Worm (Caenorhabditis elegans): ENCODE data around the gene Y39A1A.22.

The Y39A1A.22 gene

DNA sequence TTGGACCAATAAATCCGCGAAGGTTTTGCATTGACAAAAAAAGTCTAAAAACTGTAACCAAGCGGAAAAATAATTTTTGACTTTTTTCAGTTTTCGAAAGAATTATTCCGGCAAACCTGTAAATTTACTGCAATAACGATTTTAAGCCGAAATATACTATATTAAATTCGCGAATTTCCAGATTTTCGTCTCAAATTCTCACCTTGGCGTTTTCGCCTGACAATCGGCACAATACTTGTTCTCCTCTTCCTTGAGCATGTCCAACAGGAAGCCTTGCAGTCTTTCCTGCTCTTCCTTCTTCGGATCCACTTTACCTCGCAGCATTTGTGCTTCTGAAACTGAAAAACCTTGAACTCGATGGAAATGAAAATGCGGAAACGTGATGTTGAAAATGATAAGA lies 32.6 kb upstream of the Y39A1A.22 start, which contains the start of gene smap-1:
smap-1 (minus strand) TSS at position 338 of the 400 bp plus-strand sequence.
- TF ChIP-seq klf-2 (GFP tag; conservative IDR thresholded peaks at IDR 0.05) (no peak), med-1 (GFP tag; optimal IDR thresholded peaks at IDR 0.05; ENCODE audit: insufficient read depth) (no peak), ztf-29 (GFP tag; IDR thresholded peaks at IDR 0.05) (no peak), cog-1 (tag; optimal IDR thresholded peaks at IDR 0.05) (no peak), ref-1 (GFP tag; conservative IDR thresholded peaks at IDR 0.05) (no peak), flt-1 (GFP tag; IDR thresholded peaks at IDR 0.05) (no peak)

ce11 chrIII:10738081-10738480 lies 31.3 kb upstream of the Y39A1A.22 start:
- TF ChIP-seq med-1 (GFP tag; optimal IDR thresholded peaks at IDR 0.05; ENCODE audit: insufficient read depth) (no peak), tab-1 (GFP tag; IDR thresholded peaks at IDR 0.05) (no peak), flt-1 (GFP tag; IDR thresholded peaks at IDR 0.05) (no peak), ztf-23 (GFP tag; IDR thresholded peaks at IDR 0.05) (no peak), cog-1 (tag; optimal IDR thresholded peaks at IDR 0.05) (no peak), ref-1 (GFP tag; conservative IDR thresholded peaks at IDR 0.05) (no peak), klf-2 (GFP tag; conservative IDR thresholded peaks at IDR 0.05) (no peak), ztf-29 (GFP tag; IDR thresholded peaks at IDR 0.05) (no peak), T22C8.4 (GFP tag; IDR thresholded peaks at IDR 0.05) (no peak)

DNA sequence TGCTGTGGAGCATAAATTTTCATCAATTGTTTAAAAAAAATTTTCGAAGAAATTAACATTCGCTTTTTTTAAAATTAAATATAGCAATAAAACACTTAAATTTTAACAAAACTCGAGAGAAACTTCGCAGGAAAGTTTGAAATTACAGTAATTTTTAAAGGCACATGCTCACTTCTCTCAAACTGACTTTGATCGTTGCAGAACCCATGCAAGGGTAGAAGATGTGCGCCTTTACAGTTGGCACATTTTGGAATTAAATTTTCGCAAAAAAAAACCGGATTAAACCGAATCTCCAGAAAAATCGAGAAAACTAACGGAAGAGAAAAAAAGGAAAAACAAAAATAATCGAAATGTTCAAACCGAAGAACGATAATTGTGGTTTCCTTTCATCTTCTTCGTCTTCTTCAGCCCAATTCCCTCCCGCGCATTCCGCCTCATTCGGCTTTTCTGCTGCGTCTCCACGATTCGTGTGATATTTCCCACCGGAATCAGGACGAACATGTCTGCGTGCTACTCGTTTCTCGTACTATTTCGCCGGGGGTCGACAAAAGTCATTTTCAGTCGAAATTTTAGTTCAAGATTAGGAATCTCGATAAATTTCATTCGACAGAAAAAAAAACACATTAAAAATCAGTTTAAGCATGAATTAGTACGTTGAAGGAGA lies 29.6 kb upstream of the Y39A1A.22 start:
- TF ChIP-seq klf-2 (GFP tag; conservative IDR thresholded peaks at IDR 0.05): no peak
- no peak for TF ChIP-seq med-1 (GFP tag; optimal IDR thresholded peaks at IDR 0.05; ENCODE audit: insufficient read depth)
- TF ChIP-seq flt-1 (GFP tag; IDR thresholded peaks at IDR 0.05): no peak
- TF ChIP-seq cog-1 (tag; optimal IDR thresholded peaks at IDR 0.05): no peak
- TF ChIP-seq ztf-29 (GFP tag; IDR thresholded peaks at IDR 0.05): no peak

DNA sequence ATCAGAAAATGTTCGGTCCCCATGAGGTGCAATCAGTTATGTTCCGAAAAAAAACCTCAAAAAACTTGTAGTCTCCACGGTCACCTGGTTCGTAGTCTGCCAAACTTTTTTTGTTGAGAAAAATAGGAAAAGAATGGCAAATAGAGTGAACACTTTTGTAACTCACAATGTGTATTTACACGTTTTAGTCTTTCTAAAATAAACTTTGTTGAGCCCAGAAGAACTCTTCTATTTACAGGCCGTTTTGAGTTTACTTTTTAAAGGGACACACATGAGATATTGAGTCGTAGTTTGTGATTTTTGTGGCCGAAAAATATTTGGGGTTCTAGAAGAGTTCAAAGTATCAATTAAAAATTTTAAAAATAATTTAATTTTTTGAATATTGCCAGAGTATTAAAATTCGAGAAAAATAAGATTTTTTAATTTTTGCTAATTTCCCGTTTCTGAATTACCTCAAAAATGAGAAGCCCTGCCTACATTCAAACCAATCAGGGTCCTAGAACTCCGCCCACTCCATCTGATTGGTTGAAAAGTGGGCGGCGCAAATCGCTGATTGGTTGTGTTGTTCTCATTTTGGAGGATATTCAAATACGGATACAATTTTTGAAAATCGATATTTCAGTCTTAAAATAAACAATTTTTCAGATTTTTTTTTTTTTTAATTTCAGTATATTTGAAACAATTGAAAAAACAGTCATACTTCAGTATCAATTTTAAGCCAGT lies 27.8 kb upstream of the Y39A1A.22 start:
- TF ChIP-seq ztf-29 (GFP tag; IDR thresholded peaks at IDR 0.05) (no peak), flt-1 (GFP tag; IDR thresholded peaks at IDR 0.05) (no peak), klf-2 (GFP tag; conservative IDR thresholded peaks at IDR 0.05) (no peak), ref-1 (GFP tag; conservative IDR thresholded peaks at IDR 0.05) (no peak), cog-1 (tag; optimal IDR thresholded peaks at IDR 0.05) (no peak), T22C8.4 (GFP tag; IDR thresholded peaks at IDR 0.05) (no peak), ztf-23 (GFP tag; IDR thresholded peaks at IDR 0.05) (no peak), tab-1 (GFP tag; IDR thresholded peaks at IDR 0.05) (no peak), med-1 (GFP tag; optimal IDR thresholded peaks at IDR 0.05; ENCODE audit: insufficient read depth) (no peak)

DNA sequence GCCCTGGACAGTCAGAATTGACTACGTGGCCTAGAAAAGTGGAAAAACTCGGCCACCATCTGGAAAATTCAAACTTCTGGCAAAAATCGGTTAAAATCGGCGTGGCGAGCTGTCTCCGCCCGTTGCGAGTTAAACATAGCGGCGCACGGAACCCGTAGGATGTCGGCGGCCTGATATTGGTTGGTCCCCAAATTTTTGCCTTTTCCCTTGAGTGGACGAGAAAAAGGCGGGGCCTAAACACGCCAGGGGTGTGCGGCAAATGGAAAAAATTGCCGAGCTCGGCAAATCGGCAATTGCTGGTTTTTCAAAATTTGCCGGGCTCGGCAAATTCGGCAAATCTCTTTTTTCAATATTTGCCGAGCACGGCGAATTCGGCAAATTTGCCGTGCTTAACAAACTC lies 26.5 kb upstream of the Y39A1A.22 start:
- TF ChIP-seq T22C8.4 (GFP tag; IDR thresholded peaks at IDR 0.05): no peak
- TF ChIP-seq cog-1 (tag; optimal IDR thresholded peaks at IDR 0.05): no peak
- no peak for TF ChIP-seq ztf-29 (GFP tag; IDR thresholded peaks at IDR 0.05)
- TF ChIP-seq ref-1 (GFP tag; conservative IDR thresholded peaks at IDR 0.05): no peak
- TF ChIP-seq med-1 (GFP tag; optimal IDR thresholded peaks at IDR 0.05; ENCODE audit: insufficient read depth): no peak
- no peak for TF ChIP-seq flt-1 (GFP tag; IDR thresholded peaks at IDR 0.05)
- no peak for TF ChIP-seq klf-2 (GFP tag; conservative IDR thresholded peaks at IDR 0.05)
- TF ChIP-seq tab-1 (GFP tag; IDR thresholded peaks at IDR 0.05): no peak
- TF ChIP-seq ztf-23 (GFP tag; IDR thresholded peaks at IDR 0.05): no peak

DNA sequence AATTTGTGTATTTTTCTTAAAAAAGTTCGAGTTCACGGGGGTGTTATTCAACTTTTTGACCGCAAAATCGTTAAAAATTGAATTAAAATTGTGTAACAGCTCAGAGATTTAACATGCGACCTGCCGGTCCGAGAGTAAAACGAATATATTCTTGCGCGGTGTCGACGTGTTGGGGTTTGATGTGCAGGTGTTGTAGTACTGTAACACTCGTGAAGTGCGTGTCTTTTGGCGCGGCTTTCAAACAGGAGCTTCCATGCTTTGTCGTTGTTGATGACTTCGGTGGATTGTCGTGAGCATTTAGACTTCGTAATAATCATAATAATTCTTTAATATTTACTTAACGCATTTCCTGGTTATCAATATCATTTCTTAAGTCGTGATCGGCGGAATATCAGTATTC lies 23.7 kb upstream of the Y39A1A.22 start, which contains the start of gene tat-3:
tat-3 (minus strand) TSS at position 196 of the 400 bp plus-strand sequence.
- TF ChIP-seq ztf-23 (GFP tag; IDR thresholded peaks at IDR 0.05) (no peak), klf-2 (GFP tag; conservative IDR thresholded peaks at IDR 0.05) (no peak), T22C8.4 (GFP tag; IDR thresholded peaks at IDR 0.05) (no peak), cog-1 (tag; optimal IDR thresholded peaks at IDR 0.05) (no peak), ztf-29 (GFP tag; IDR thresholded peaks at IDR 0.05) (no peak), tab-1 (GFP tag; IDR thresholded peaks at IDR 0.05) (no peak), flt-1 (GFP tag; IDR thresholded peaks at IDR 0.05) (no peak)

DNA sequence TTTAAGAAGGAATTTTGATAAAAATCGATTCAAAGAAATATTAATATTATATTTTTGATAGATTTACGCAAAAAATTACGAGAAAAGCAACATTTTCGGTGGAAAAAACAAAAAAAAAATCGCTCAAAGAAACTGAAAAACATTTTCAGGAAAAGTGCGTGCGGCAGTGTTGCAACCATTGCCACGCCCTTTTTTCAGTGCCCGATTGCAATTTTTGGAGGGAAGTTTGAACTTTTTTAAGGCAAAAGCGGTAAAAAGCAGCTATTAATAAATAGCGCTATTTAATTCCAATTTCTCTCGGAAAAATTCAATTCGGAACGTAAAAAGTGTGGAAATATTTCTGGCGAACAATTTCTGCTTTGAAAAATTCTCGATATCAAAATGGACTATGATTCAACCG lies 14.2 kb upstream of the Y39A1A.22 start:
- TF ChIP-seq cog-1 (tag; optimal IDR thresholded peaks at IDR 0.05) (no peak), ztf-29 (GFP tag; IDR thresholded peaks at IDR 0.05) (no peak), ztf-23 (GFP tag; IDR thresholded peaks at IDR 0.05) (no peak), ref-1 (GFP tag; conservative IDR thresholded peaks at IDR 0.05) (no peak), T22C8.4 (GFP tag; IDR thresholded peaks at IDR 0.05) (no peak), klf-2 (GFP tag; conservative IDR thresholded peaks at IDR 0.05) (no peak), tab-1 (GFP tag; IDR thresholded peaks at IDR 0.05) (no peak), flt-1 (GFP tag; IDR thresholded peaks at IDR 0.05) (no peak), med-1 (GFP tag; optimal IDR thresholded peaks at IDR 0.05; ENCODE audit: insufficient read depth) (no peak)

DNA sequence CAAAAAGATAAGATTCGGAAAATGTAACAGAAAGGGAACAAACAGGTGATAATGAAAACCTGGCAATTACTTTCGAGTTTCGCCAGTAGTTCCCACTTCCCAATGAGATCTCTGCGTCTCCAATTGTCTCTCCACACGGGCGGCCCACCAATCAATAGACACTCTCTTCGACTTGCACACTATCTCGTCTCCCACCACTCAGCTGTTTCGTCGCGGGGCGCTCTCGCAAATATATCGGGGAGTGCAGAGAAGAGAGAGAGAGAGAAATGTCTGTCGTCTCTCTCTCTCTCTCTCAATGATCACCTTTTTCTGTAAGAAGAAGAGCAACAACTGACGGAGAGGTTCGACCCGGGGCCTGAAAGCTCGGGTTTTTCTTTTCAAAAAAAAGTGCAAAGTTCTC lies 13.3 kb upstream of the Y39A1A.22 start:
- no peak for TF ChIP-seq tab-1 (GFP tag; IDR thresholded peaks at IDR 0.05)
- no peak for TF ChIP-seq ztf-29 (GFP tag; IDR thresholded peaks at IDR 0.05)
- TF ChIP-seq klf-2 (GFP tag; conservative IDR thresholded peaks at IDR 0.05): no peak
- TF ChIP-seq cog-1 (tag; optimal IDR thresholded peaks at IDR 0.05): peak; percentile 26
- peak; percentile 97 for TF ChIP-seq T22C8.4 (GFP tag; IDR thresholded peaks at IDR 0.05)
- peak; percentile 46; the same call in 1 of the 2 replicates for TF ChIP-seq ztf-23 (GFP tag; IDR thresholded peaks at IDR 0.05)
- TF ChIP-seq flt-1 (GFP tag; IDR thresholded peaks at IDR 0.05): 0 out of 2 replicates have a peak, but pooled peaks have one; percentile 39
- no peak for TF ChIP-seq ref-1 (GFP tag; conservative IDR thresholded peaks at IDR 0.05)
- no peak for TF ChIP-seq med-1 (GFP tag; optimal IDR thresholded peaks at IDR 0.05; ENCODE audit: insufficient read depth)

ce11 chrIII:10719057-10719456 lies 12.2 kb upstream of the Y39A1A.22 start:
- TF ChIP-seq med-1 (GFP tag; optimal IDR thresholded peaks at IDR 0.05; ENCODE audit: insufficient read depth) (no peak), tab-1 (GFP tag; IDR thresholded peaks at IDR 0.05) (no peak), klf-2 (GFP tag; conservative IDR thresholded peaks at IDR 0.05) (no peak), ref-1 (GFP tag; conservative IDR thresholded peaks at IDR 0.05) (no peak), ztf-23 (GFP tag; IDR thresholded peaks at IDR 0.05) (no peak), ztf-29 (GFP tag; IDR thresholded peaks at IDR 0.05) (no peak), flt-1 (GFP tag; IDR thresholded peaks at IDR 0.05) (no peak)

Measured in whole organism, midembryonic.